Worm (Caenorhabditis elegans) whole organism, L1 larva: ENCODE data around the gene polk-1.

Experiments
- ceh-63 ChIP-seq: fragments of 200-800 bp; sonication (Bioruptor generic); optimal IDR thresholded peaks from 2 replicates; lab custom pipeline; 2018; ENCODE audit warnings: mild to moderate bottlenecking, missing genetic modification characterization, missing compliant biosample characterization
- ceh-90 ChIP-seq: sonication (generic microtip); optimal IDR thresholded peaks from 2 replicates; lab custom pipeline; 2016; ENCODE audit warnings: missing genetic modification characterization, missing compliant biosample characterization
- fos-1 ChIP-seq: fragments of 150-350 bp; optimal IDR thresholded peaks from 2 replicates; lab custom pipeline; 2014; ENCODE audit warnings: missing biosample characterization, missing genetic modification characterization
- jun-1 ChIP-seq: fragments of 150-350 bp; optimal IDR thresholded peaks from 2 replicates; lab custom pipeline; 2014; ENCODE audit warnings: missing biosample characterization, missing genetic modification reagents, missing genetic modification characterization
- nhr-28 ChIP-seq: fragments of 150-350 bp; optimal IDR thresholded peaks from 2 replicates; lab custom pipeline; 2014; ENCODE audit warnings: missing biosample characterization, missing genetic modification characterization
- nhr-47 ChIP-seq: sonication (generic microtip); optimal IDR thresholded peaks from 2 replicates; lab custom pipeline; 2016; ENCODE audit warnings: mild to moderate bottlenecking, missing genetic modification characterization, moderate library complexity, missing compliant biosample characterization
- nhr-77 ChIP-seq: fragments of 150-350 bp; optimal IDR thresholded peaks from 2 replicates; lab custom pipeline; 2014; ENCODE audit warnings: missing biosample characterization, missing genetic modification characterization
- pqm-1 ChIP-seq: sonication (generic microtip); optimal IDR thresholded peaks from 3 replicates; lab custom pipeline; 2017; ENCODE audit warnings: missing biosample characterization, missing genetic modification characterization
- rnt-1 ChIP-seq: sonication (generic microtip); optimal IDR thresholded peaks from 2 replicates; lab custom pipeline; 2016; ENCODE audit warnings: mild to moderate bottlenecking, missing genetic modification characterization, moderate library complexity, missing compliant biosample characterization
- skn-1 ChIP-seq: fragments of 150-350 bp; optimal IDR thresholded peaks from 2 replicates; lab custom pipeline; 2014; ENCODE audit warnings: missing biosample characterization, missing genetic modification characterization
- zag-1 ChIP-seq: fragments of 150-350 bp; optimal IDR thresholded peaks from 2 replicates; lab custom pipeline; 2014; ENCODE audit warnings: missing biosample characterization, missing genetic modification characterization
- ztf-11 ChIP-seq, 2 experiments: sonication (generic microtip); optimal IDR thresholded peaks; 2 replicates each; lab custom pipeline; 2016 to 2017; ENCODE audit warnings: missing genetic modification characterization in 2 of 2, missing biosample characterization in 1 of 2, missing compliant biosample characterization in 1 of 2

ce11 chrIII:8650235-8650817, 21.9 kb upstream of the polk-1 start, which contains the start of gene flp-23:
- TF ChIP-seq rnt-1 (peak; percentile 47), jun-1 (no peak), zag-1 (tag; lab: Kevin White, UChicago) (no peak), nhr-28 (no peak), skn-1 (peak; percentile 36), ceh-63 (GFP tag; lab: Kevin White, UChicago) (no peak), fos-1 (tag; lab: Kevin White, UChicago) (no peak), ztf-11 (tag; optimal IDR thresholded peaks at IDR 0.05; lab: Kevin White, UChicago) (no peak), pqm-1 (tag; lab: Kevin White, UChicago) (no peak), nhr-77 (tag; lab: Kevin White, UChicago) (no peak), ceh-90 (no peak), nhr-47 (tag; lab: Kevin White, UChicago) (no peak)
